Fruit fly (Drosophila melanogaster): ENCODE measurements around the gene CG14448.

The CG14448 gene

DNA sequence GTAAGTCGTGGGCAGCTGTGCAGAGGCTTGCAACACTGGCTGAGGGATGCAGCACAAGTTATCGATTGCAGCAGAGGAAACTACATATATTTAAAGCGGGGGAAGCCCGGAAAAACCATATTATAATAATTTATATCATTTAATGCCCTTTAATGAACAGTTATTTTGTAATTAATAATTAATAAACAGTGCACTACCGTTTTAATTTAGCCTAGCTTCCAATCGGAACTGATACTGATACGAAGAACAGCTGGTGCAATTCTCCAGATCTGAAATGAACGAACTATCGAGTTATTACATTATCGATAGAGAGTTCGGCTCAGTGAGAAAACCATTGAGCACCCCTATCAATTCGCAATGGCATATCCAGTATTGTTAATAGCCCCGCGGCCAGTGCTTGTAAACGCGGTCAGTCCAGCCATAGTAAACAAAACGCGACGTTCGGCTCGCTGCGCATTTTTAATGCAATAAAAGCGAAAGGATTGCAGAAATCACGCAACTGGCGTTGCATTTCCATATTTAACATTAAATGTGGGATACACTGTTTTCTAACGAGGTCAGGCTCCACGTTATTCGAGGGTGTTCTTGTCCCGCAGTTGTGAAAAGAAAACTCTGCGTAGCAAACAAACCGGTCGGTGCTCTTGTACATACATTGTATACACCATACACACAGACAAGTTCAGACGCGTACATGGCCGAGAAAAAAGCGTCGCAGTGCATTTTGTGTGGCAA, 46.7 kb upstream of the CG14448 start, which contains the start of gene CG7369 (continued):
- TF ChIP-seq CG15479 (GFP tag; optimal IDR thresholded peaks at IDR 0.05) (peak; percentile 64), rib (GFP tag; IDR thresholded peaks at IDR 0.05) (peak; percentile 62), Ravus (GFP tag; IDR thresholded peaks at IDR 0.05) (no peak; the same call in 1 of the 2 replicates), hbn (GFP tag; IDR thresholded peaks at IDR 0.05; ENCODE audit: partially characterized antibody) (peak; percentile 67), E2f2 (GFP tag; IDR thresholded peaks at IDR 0.05) (peak; percentile 68), HmgD (GFP tag; optimal IDR thresholded peaks at IDR 0.05) (no peak), pnt (GFP tag; optimal IDR thresholded peaks at IDR 0.05) (peak; percentile 65), ken (GFP tag; IDR thresholded peaks at IDR 0.05) (peak; percentile 74), NC2β (GFP tag; optimal IDR thresholded peaks at IDR 0.05) (peak; percentile 60), Stat92E (GFP tag; optimal IDR thresholded peaks at IDR 0.05) (no peak), CG17328 (GFP tag; IDR thresholded peaks at IDR 0.05) (peak; percentile 63), hkb (optimal IDR thresholded peaks at IDR 0.05) (peak; percentile 72), hkb (GFP tag; IDR thresholded peaks at IDR 0.05) (peak; percentile 68), CG18599 (GFP tag; optimal IDR thresholded peaks at IDR 0.05) (peak; percentile 90), tio (GFP tag; optimal IDR thresholded peaks at IDR 0.05) (peak; percentile 90), CG12104 (GFP tag; optimal IDR thresholded peaks at IDR 0.05) (peak; percentile 87), Nf-YC (tag; optimal IDR thresholded peaks at IDR 0.05) (peak; percentile 73), Med (GFP tag) (peak; percentile 95), CG12391 (tag; optimal IDR thresholded peaks at IDR 0.05) (peak; percentile 87), ind (GFP tag; optimal IDR thresholded peaks at IDR 0.05) (peak; percentile 90), bsh (GFP tag; optimal IDR thresholded peaks at IDR 0.05) (peak; percentile 32 to 54), vvl (GFP tag; IDR thresholded peaks at IDR 0.05) (peak; percentile 82), zen (tag; optimal IDR thresholded peaks at IDR 0.05) (peak; percentile 80), Sry-δ (GFP tag; optimal IDR thresholded peaks at IDR 0.05) (peak; percentile 67), Xrp1 (GFP tag; IDR thresholded peaks at IDR 0.05) (peak; percentile 78), CG5245 (GFP tag; optimal IDR thresholded peaks at IDR 0.05) (peak; percentile 78), inv (GFP tag; IDR thresholded peaks at IDR 0.05; ENCODE audit: partially characterized antibody) (peak; percentile 73), NC2α (GFP tag; optimal IDR thresholded peaks at IDR 0.05) (no peak), CG11696 (GFP tag; IDR thresholded peaks at IDR 0.05) (0 out of 2 replicates have a peak, but pooled peaks have one; percentile 45), ro (GFP tag; IDR thresholded peaks at IDR 0.05) (peak; percentile 45; the same call in 1 of the 2 replicates), dimm (GFP tag; IDR thresholded peaks at IDR 0.05) (peak; percentile 1; the same call in 1 of the 2 replicates), nerfin-1 (tag; optimal IDR thresholded peaks at IDR 0.05) (peak; percentile 69), Dp (GFP tag; optimal IDR thresholded peaks at IDR 0.05) (peak; percentile 48), CG8944 (GFP tag; optimal IDR thresholded peaks at IDR 0.05) (peak; percentile 62), B-H1 (GFP tag; IDR thresholded peaks at IDR 0.05) (peak; percentile 58), CG8388 (GFP tag; optimal IDR thresholded peaks at IDR 0.05) (peak; percentile 41), fd3F (GFP tag; optimal IDR thresholded peaks at IDR 0.05) (peak; percentile 82), Ada2b (GFP tag; IDR thresholded peaks at IDR 0.05) (peak; percentile 74), sna (GFP tag; IDR thresholded peaks at IDR 0.05; ENCODE audit: partially characterized antibody) (peak; percentile 85), CG12744 (GFP tag; optimal IDR thresholded peaks at IDR 0.05) (peak; percentile 26), crol (GFP tag; IDR thresholded peaks at IDR 0.05) (0 out of 2 replicates have a peak, but pooled peaks have one; percentile 8), YL-1 (GFP tag; optimal IDR thresholded peaks at IDR 0.05) (peak; percentile 74), CG2889 (GFP tag; IDR thresholded peaks at IDR 0.05) (peak; percentile 70; the same call in 1 of the 3 replicates), CG3838 (GFP tag; optimal IDR thresholded peaks at IDR 0.05) (peak; percentile 29), zfh1 (GFP tag; IDR thresholded peaks at IDR 0.05) (peak; percentile 47; the same call in 2 of the 3 replicates), CG12942 (GFP tag; optimal IDR thresholded peaks at IDR 0.05) (peak; percentile 81), Opbp (GFP tag; IDR thresholded peaks at IDR 0.05; ENCODE audit: partially characterized antibody) (peak; percentile 53; the same call in 2 of the 3 replicates), sens-2 (GFP tag; IDR thresholded peaks at IDR 0.05) (peak; percentile 26; the same call in 1 of the 2 replicates), Drgx (GFP tag; IDR thresholded peaks at IDR 0.05) (peak; percentile 69)

All from whole organism, embryonic.